Worm (Caenorhabditis elegans) whole organism, L1 larva: ENCODE data around the gene ribo-1.

Source experiments
- elt-3 ChIP-seq, 6 experiments: fragments of 150-350 bp in 1 of 6; sonication (generic microtip); optimal IDR thresholded peaks; 2 replicates each; lab custom pipeline; 2017 to 2018; ENCODE audit warnings: missing biosample characterization in 6 of 6, missing genetic modification characterization in 6 of 6, inconsistent platforms in 1 of 6
- lin-13 ChIP-seq: fragments of 150-350 bp; optimal IDR thresholded peaks from 2 replicates; lab custom pipeline; 2014; ENCODE audit warnings: missing biosample characterization, missing genetic modification reagents, missing genetic modification characterization
- lin-15B ChIP-seq: fragments of 150-350 bp; sonication (generic microtip); optimal IDR thresholded peaks from 3 replicates; lab custom pipeline; 2014; ENCODE audit warnings: missing biosample characterization, missing genetic modification characterization
- lin-35 ChIP-seq, 2 experiments: fragments of 150-350 bp; optimal IDR thresholded peaks; 2 replicates each; lab custom pipeline; 2014; ENCODE audit warnings: missing biosample characterization in 2 of 2, missing genetic modification characterization in 2 of 2, missing genetic modification reagents in 2 of 2
- mef-2 ChIP-seq: fragments of 150-350 bp; optimal IDR thresholded peaks from 2 replicates; lab custom pipeline; 2014; ENCODE audit warnings: missing biosample characterization, missing genetic modification characterization
- nhr-11 ChIP-seq: fragments of 150-350 bp; optimal IDR thresholded peaks from 2 replicates; lab custom pipeline; 2014; ENCODE audit warnings: missing biosample characterization, missing genetic modification characterization
- nhr-237 ChIP-seq: fragments of 150-350 bp; optimal IDR thresholded peaks from 2 replicates; lab custom pipeline; 2014; ENCODE audit warnings: missing biosample characterization, missing genetic modification characterization
- nhr-28 ChIP-seq: fragments of 150-350 bp; optimal IDR thresholded peaks from 2 replicates; lab custom pipeline; 2014; ENCODE audit warnings: missing biosample characterization, missing genetic modification characterization
- pag-3 ChIP-seq: sonication (generic microtip); optimal IDR thresholded peaks from 2 replicates; lab custom pipeline; 2017; ENCODE audit warnings: missing genetic modification characterization, mild to moderate bottlenecking, missing compliant biosample characterization, antibody characterized with exemption, borderline replicate concordance; ENCODE audit not compliant: insufficient read depth
- pqm-1 ChIP-seq: sonication (generic microtip); optimal IDR thresholded peaks from 3 replicates; lab custom pipeline; 2017; ENCODE audit warnings: missing biosample characterization, missing genetic modification characterization
- snpc-4 ChIP-seq: fragments of 150-350 bp; optimal IDR thresholded peaks from 2 replicates; lab custom pipeline; 2014; ENCODE audit warnings: missing biosample characterization, missing genetic modification characterization
- zag-1 ChIP-seq: fragments of 150-350 bp; optimal IDR thresholded peaks from 2 replicates; lab custom pipeline; 2014; ENCODE audit warnings: missing biosample characterization, missing genetic modification characterization

ce11 chrIV:6905428-6905827 is 5.1 kb upstream of the ribo-1 start:
- no peak for TF ChIP-seq lin-15B
- TF ChIP-seq snpc-4 (tag; lab: Kevin White, UChicago) = no peak
- no peak for TF ChIP-seq pqm-1
- no peak for TF ChIP-seq zag-1 (tag; lab: Kevin White, UChicago)
- TF ChIP-seq elt-3 (tag; optimal IDR thresholded peaks at IDR 0.05; lab: Kevin White, UChicago) = no peak
- TF ChIP-seq lin-13 (GFP tag; lab: Kevin White, UChicago) = no peak
- TF ChIP-seq pag-3 (tag; lab: Kevin White, UChicago) = no peak
- TF ChIP-seq nhr-11 (tag; lab: Kevin White, UChicago) = no peak
- TF ChIP-seq mef-2 (tag; lab: Kevin White, UChicago) = no peak
- no peak for TF ChIP-seq nhr-28 (tag; lab: Kevin White, UChicago)
- TF ChIP-seq lin-35 (GFP tag; optimal IDR thresholded peaks at IDR 0.05; lab: Kevin White, UChicago) = no peak
- no peak for TF ChIP-seq nhr-237
